Fruit fly (Drosophila melanogaster): ENCODE data around the gene Moe.

Moe gene

dm6 chrX:8892445-8893009, 5.6 kb downstream of the Moe start:
- peak; percentile 19 for TF ChIP-seq vri (GFP tag; optimal IDR thresholded peaks at IDR 0.05)
- no peak for TF ChIP-seq Ets96B (tag; optimal IDR thresholded peaks at IDR 0.05)
- TF ChIP-seq CG6854 (GFP tag; optimal IDR thresholded peaks at IDR 0.05), result no peak
- TF ChIP-seq Ets21C (GFP tag; optimal IDR thresholded peaks at IDR 0.05), result no peak
- TF ChIP-seq achi (GFP tag; optimal IDR thresholded peaks at IDR 0.05), result no peak
- peak; percentile 3 for TF ChIP-seq lz (GFP tag; optimal IDR thresholded peaks at IDR 0.05)
- TF ChIP-seq spab (GFP tag; optimal IDR thresholded peaks at IDR 0.05), result no peak
- TF ChIP-seq Eip78C (GFP tag), result peak; percentile 62
- TF ChIP-seq Blimp-1 (GFP tag; optimal IDR thresholded peaks at IDR 0.05), result no peak
- peak; percentile 20 for TF ChIP-seq cyc (GFP tag; optimal IDR thresholded peaks at IDR 0.05)
- TF ChIP-seq OdsH (GFP tag; optimal IDR thresholded peaks at IDR 0.05), result peak; percentile 37
- TF ChIP-seq ss (GFP tag; optimal IDR thresholded peaks at IDR 0.05), result no peak
- TF ChIP-seq Gug (GFP tag; IDR thresholded peaks at IDR 0.05), result no peak
- no peak for TF ChIP-seq svp (GFP tag)
- TF ChIP-seq CG34406 (GFP tag; optimal IDR thresholded peaks at IDR 0.05), result peak; percentile 24
- no peak for TF ChIP-seq net (GFP tag; optimal IDR thresholded peaks at IDR 0.05)
- TF ChIP-seq CG8319 (GFP tag; optimal IDR thresholded peaks at IDR 0.05), result no peak
- TF ChIP-seq CG1621 (tag; optimal IDR thresholded peaks at IDR 0.05), result no peak
- TF ChIP-seq CG11902 (GFP tag; optimal IDR thresholded peaks at IDR 0.05), result peak; percentile 5
- no peak for TF ChIP-seq CG6808 (GFP tag; optimal IDR thresholded peaks at IDR 0.05)
- TF ChIP-seq CG11294 (GFP tag; IDR thresholded peaks at IDR 0.05), result no peak
- peak; percentile 28; the same call in 1 of the 2 replicates for TF ChIP-seq CG15336 (GFP tag; IDR thresholded peaks at IDR 0.05)
- no peak for TF ChIP-seq CG11762 (GFP tag; optimal IDR thresholded peaks at IDR 0.05; ENCODE audit: insufficient read depth)
- no peak for TF ChIP-seq CG10631 (GFP tag; optimal IDR thresholded peaks at IDR 0.05)
- TF ChIP-seq Smox (GFP tag; optimal IDR thresholded peaks at IDR 0.05), result peak; percentile 16
- TF ChIP-seq esn (GFP tag; optimal IDR thresholded peaks at IDR 0.05), result peak; percentile 19
- peak; percentile 39; the same call in 1 of the 3 replicates for TF ChIP-seq eg (GFP tag; IDR thresholded peaks at IDR 0.05)
- peak; percentile 20 for TF ChIP-seq pdm3 (GFP tag; optimal IDR thresholded peaks at IDR 0.05)
- no peak for TF ChIP-seq CG3919 (GFP tag; optimal IDR thresholded peaks at IDR 0.05)
- no peak for TF ChIP-seq CG8632 (GFP tag; optimal IDR thresholded peaks at IDR 0.05)
- peak; percentile 25 for TF ChIP-seq Hr39 (GFP tag; optimal IDR thresholded peaks at IDR 0.05)
- no peak for TF ChIP-seq Eip93F (GFP tag; optimal IDR thresholded peaks at IDR 0.05)
- peak; percentile 19 for TF ChIP-seq CG3032 (tag; optimal IDR thresholded peaks at IDR 0.05)
- TF ChIP-seq salr (GFP tag; optimal IDR thresholded peaks at IDR 0.05), result no peak
- TF ChIP-seq dsx (GFP tag; optimal IDR thresholded peaks at IDR 0.05; ENCODE audit: poor library complexity, severe bottlenecking), result no peak
- TF ChIP-seq CG32006 (GFP tag; optimal IDR thresholded peaks at IDR 0.05), result no peak
- TF ChIP-seq dac (GFP tag; optimal IDR thresholded peaks at IDR 0.05), result no peak
- no peak for TF ChIP-seq Lpt (GFP tag; optimal IDR thresholded peaks at IDR 0.05)
- TF ChIP-seq CG31627 (GFP tag; optimal IDR thresholded peaks at IDR 0.05), result no peak
- no peak for TF ChIP-seq CG6792 (GFP tag; optimal IDR thresholded peaks at IDR 0.05)
- no peak for TF ChIP-seq CG9139 (GFP tag; optimal IDR thresholded peaks at IDR 0.05)
- no peak for TF ChIP-seq CG7368 (GFP tag; optimal IDR thresholded peaks at IDR 0.05)
- peak; percentile 49; the same call in 1 of the 3 replicates for TF ChIP-seq CG6163 (GFP tag; IDR thresholded peaks at IDR 0.05)
- no peak for TF ChIP-seq CG8119 (GFP tag; IDR thresholded peaks at IDR 0.05)
- no peak for TF ChIP-seq Sox15 (GFP tag; optimal IDR thresholded peaks at IDR 0.05)
- no peak for TF ChIP-seq CG4318 (GFP tag; optimal IDR thresholded peaks at IDR 0.05)
- TF ChIP-seq topi (GFP tag; optimal IDR thresholded peaks at IDR 0.05), result peak; percentile 27
- no peak for TF ChIP-seq Eip75B (GFP tag; optimal IDR thresholded peaks at IDR 0.05)
- no peak for TF ChIP-seq fd85E (GFP tag; optimal IDR thresholded peaks at IDR 0.05)
- no peak for TF ChIP-seq CG16779 (tag; optimal IDR thresholded peaks at IDR 0.05)
- no peak for TF ChIP-seq CG10669 (GFP tag; optimal IDR thresholded peaks at IDR 0.05)
- TF ChIP-seq Sox14 (GFP tag; optimal IDR thresholded peaks at IDR 0.05), result no peak

Data from whole organism, prepupa.